Fruit fly (Drosophila melanogaster): Measurements from ENCODE around the gene CG14323.

Gene CG14323

DNA sequence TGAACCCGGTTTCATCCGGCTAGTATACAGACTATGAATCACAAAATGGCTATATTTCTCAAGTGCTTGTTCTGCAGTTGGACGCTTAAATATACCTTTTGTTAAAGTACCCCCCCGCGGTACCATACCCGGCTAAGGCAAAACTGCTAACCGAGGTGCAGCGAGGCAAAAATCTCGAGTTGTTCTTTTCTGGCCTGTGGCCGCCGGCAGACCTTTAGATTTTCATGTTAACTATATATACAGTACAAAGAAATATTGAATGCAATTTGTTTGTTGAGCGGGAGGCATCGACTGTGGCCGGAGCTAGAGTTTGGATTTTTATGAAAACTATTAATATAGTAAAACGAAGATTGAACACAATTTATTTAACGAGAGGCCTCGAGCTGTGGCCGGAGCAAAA, 6.2 kb downstream of the CG14323 start:
- TF ChIP-seq CG15336 (GFP tag; IDR thresholded peaks at IDR 0.05) (0 out of 2 replicates have a peak, but pooled peaks have one; percentile 10), CG10631 (GFP tag; optimal IDR thresholded peaks at IDR 0.05) (no peak)

dm6 chr3R:17615076-17615475, 6.8 kb downstream of the CG14323 start:
- no peak for TF ChIP-seq CG11294 (GFP tag; IDR thresholded peaks at IDR 0.05)
- no peak for TF ChIP-seq net (GFP tag; optimal IDR thresholded peaks at IDR 0.05)
- no peak for TF ChIP-seq Hr4 (GFP tag; optimal IDR thresholded peaks at IDR 0.05)
- no peak for TF ChIP-seq CG10631 (GFP tag; optimal IDR thresholded peaks at IDR 0.05)
- no peak for TF ChIP-seq fd85E (GFP tag; optimal IDR thresholded peaks at IDR 0.05)
- TF ChIP-seq CG11762 (GFP tag; optimal IDR thresholded peaks at IDR 0.05; ENCODE audit: insufficient read depth) = no peak
- TF ChIP-seq CG11902 (GFP tag; optimal IDR thresholded peaks at IDR 0.05) = no peak
- TF ChIP-seq cyc (GFP tag; optimal IDR thresholded peaks at IDR 0.05) = no peak
- no peak for TF ChIP-seq CG8632 (GFP tag; optimal IDR thresholded peaks at IDR 0.05)
- TF ChIP-seq CG16779 (tag; optimal IDR thresholded peaks at IDR 0.05) = no peak
- TF ChIP-seq achi (GFP tag; optimal IDR thresholded peaks at IDR 0.05) = no peak
- TF ChIP-seq Met (GFP tag; optimal IDR thresholded peaks at IDR 0.05) = no peak
- no peak for TF ChIP-seq CG7368 (GFP tag; optimal IDR thresholded peaks at IDR 0.05)

DNA sequence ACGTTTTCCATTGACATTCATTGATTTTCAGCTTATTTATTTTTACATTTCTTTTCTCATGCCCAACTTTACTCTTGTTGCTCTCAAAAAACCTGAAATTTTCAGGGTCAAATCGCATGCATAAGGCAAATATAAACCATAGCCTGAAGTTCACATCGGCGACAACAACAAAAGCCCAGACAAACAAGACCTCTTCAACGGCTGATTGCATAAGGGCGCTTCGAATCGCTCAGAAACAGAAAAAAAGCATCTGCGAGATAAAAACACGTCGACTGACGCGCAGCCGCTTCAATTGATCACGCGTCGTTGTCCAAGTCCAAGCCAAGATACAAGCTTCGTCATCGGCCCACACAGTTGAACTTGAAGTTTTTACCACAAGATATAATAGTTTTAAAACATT, 8.4 kb downstream of the CG14323 start, which contains the start of gene CG14327:
Gene CG14327, plus strand, starts transcription at position 161 of the 400 bp plus-strand sequence.
- TF ChIP-seq CG11902 (GFP tag; optimal IDR thresholded peaks at IDR 0.05) = no peak
- TF ChIP-seq CG11294 (GFP tag; IDR thresholded peaks at IDR 0.05) = no peak
- TF ChIP-seq CG31627 (GFP tag; optimal IDR thresholded peaks at IDR 0.05) = no peak
- no peak for TF ChIP-seq OdsH (GFP tag; optimal IDR thresholded peaks at IDR 0.05)
- peak; percentile 34 for TF ChIP-seq vri (GFP tag; optimal IDR thresholded peaks at IDR 0.05)
- TF ChIP-seq CG6854 (GFP tag; optimal IDR thresholded peaks at IDR 0.05) = no peak
- TF ChIP-seq Eip78C (GFP tag) = peak; percentile 25
- no peak for TF ChIP-seq Hr38 (GFP tag; optimal IDR thresholded peaks at IDR 0.05)
- no peak for TF ChIP-seq CG6163 (GFP tag; IDR thresholded peaks at IDR 0.05)
- TF ChIP-seq CG34406 (GFP tag; optimal IDR thresholded peaks at IDR 0.05) = no peak
- TF ChIP-seq topi (GFP tag; optimal IDR thresholded peaks at IDR 0.05) = no peak
- peak; percentile 24 to 47 for TF ChIP-seq ss (GFP tag; optimal IDR thresholded peaks at IDR 0.05)
- no peak for TF ChIP-seq fkh (GFP tag; optimal IDR thresholded peaks at IDR 0.05)
- no peak for TF ChIP-seq Lpt (GFP tag; optimal IDR thresholded peaks at IDR 0.05)
- TF ChIP-seq Met (GFP tag; optimal IDR thresholded peaks at IDR 0.05) = no peak

dm6 chr3R:17612587-17612986, 9.3 kb downstream of the CG14323 start, which contains the start of gene CG34281:
TSS of gene CG34281 (plus strand) at chr3R:17612887.
- TF ChIP-seq Blimp-1 (GFP tag; optimal IDR thresholded peaks at IDR 0.05) (no peak), salr (GFP tag; optimal IDR thresholded peaks at IDR 0.05) (no peak), CG3032 (tag; optimal IDR thresholded peaks at IDR 0.05) (no peak), Ets96B (tag; optimal IDR thresholded peaks at IDR 0.05) (no peak), fd59A (GFP tag; optimal IDR thresholded peaks at IDR 0.05) (no peak), CG8632 (GFP tag; optimal IDR thresholded peaks at IDR 0.05) (no peak), ss (GFP tag; optimal IDR thresholded peaks at IDR 0.05) (no peak), CG32006 (GFP tag; optimal IDR thresholded peaks at IDR 0.05) (no peak), Sox14 (GFP tag; optimal IDR thresholded peaks at IDR 0.05) (no peak), Met (GFP tag; optimal IDR thresholded peaks at IDR 0.05) (no peak), CG1621 (tag; optimal IDR thresholded peaks at IDR 0.05) (no peak), CG8319 (GFP tag; optimal IDR thresholded peaks at IDR 0.05) (no peak), CG9139 (GFP tag; optimal IDR thresholded peaks at IDR 0.05) (no peak), achi (GFP tag; optimal IDR thresholded peaks at IDR 0.05) (no peak), Eip93F (GFP tag; optimal IDR thresholded peaks at IDR 0.05) (no peak)

Data from whole organism, prepupa.